Worm (Caenorhabditis elegans) whole organism, L1 larva: ENCODE results near the gene Y47D3A.20.

ENCODE experiments used
- C04F5.9 ChIP-seq: sonication (generic microtip); optimal IDR thresholded peaks from 2 replicates; lab custom pipeline; 2016; ENCODE audit warnings: missing genetic modification characterization, missing compliant biosample characterization
- F16B12.6 ChIP-seq: fragments of 150-350 bp; optimal IDR thresholded peaks from 2 replicates; lab custom pipeline; 2014; ENCODE audit warnings: missing biosample characterization, missing genetic modification characterization
- ama-1 ChIP-seq: fragments of 150-350 bp; optimal IDR thresholded peaks from 2 replicates; lab custom pipeline; 2014
- blmp-1 ChIP-seq: fragments of 150-350 bp; optimal IDR thresholded peaks from 2 replicates; lab custom pipeline; 2014; ENCODE audit warnings: missing biosample characterization, missing genetic modification characterization
- ceh-82 ChIP-seq, 3 experiments: fragments of 150-350 bp in 1 of 3; sonication (generic microtip) in 2 of 3; optimal IDR thresholded peaks; 2 replicates each; lab custom pipeline; 2014 to 2017; ENCODE audit warnings: missing biosample characterization in 3 of 3, missing genetic modification characterization in 3 of 3
- ceh-88 ChIP-seq: fragments of 200-800 bp; sonication (Bioruptor generic); IDR thresholded peaks from 2 replicates; pipeline ENCODE4 v1.3.6; 2022; ENCODE audit warnings: missing genetic modification characterization, missing compliant biosample characterization
- ceh-90 ChIP-seq: sonication (generic microtip); optimal IDR thresholded peaks from 2 replicates; lab custom pipeline; 2016; ENCODE audit warnings: missing genetic modification characterization, missing compliant biosample characterization
- ces-1 ChIP-seq: fragments of 150-350 bp; optimal IDR thresholded peaks from 2 replicates; lab custom pipeline; 2014; ENCODE audit warnings: missing biosample characterization, missing genetic modification reagents, missing genetic modification characterization
- dpl-1 ChIP-seq, 3 experiments: fragments of 150-350 bp in 2 of 3; sonication (generic microtip) in 1 of 3; optimal IDR thresholded peaks; 2 replicates each; lab custom pipeline; 2014 to 2017; ENCODE audit warnings: missing biosample characterization in 3 of 3, missing genetic modification characterization in 3 of 3, missing genetic modification reagents in 3 of 3
- dsc-1 ChIP-seq: sonication (generic microtip); optimal IDR thresholded peaks from 2 replicates; lab custom pipeline; 2016; ENCODE audit warnings: mild to moderate bottlenecking, missing genetic modification characterization, missing compliant biosample characterization
- efl-1 ChIP-seq, 4 experiments: fragments of 150-350 bp; optimal IDR thresholded peaks in 3 of 4; peaks in 1 of 4; 1 replicate in 1 of 4; 2 replicates in 3 of 4; lab custom pipeline; 2014; ENCODE audit warnings: missing biosample characterization in 2 of 4, missing genetic modification characterization in 2 of 4, missing genetic modification reagents in 2 of 4
- egl-13 ChIP-seq: sonication (generic microtip); optimal IDR thresholded peaks from 2 replicates; lab custom pipeline; 2016; ENCODE audit warnings: missing genotype, missing genetic modification reagents, missing genetic modification characterization, missing compliant biosample characterization
- fkh-4 ChIP-seq: sonication (generic microtip); optimal IDR thresholded peaks from 2 replicates; lab custom pipeline; 2016; ENCODE audit warnings: missing compliant biosample characterization, missing genetic modification characterization, borderline replicate concordance
- fkh-8 ChIP-seq: sonication (generic microtip); optimal IDR thresholded peaks from 2 replicates; lab custom pipeline; 2016; ENCODE audit warnings: mild to moderate bottlenecking, missing genetic modification characterization, missing compliant biosample characterization
- hlh-17 ChIP-seq: fragments of 200-800 bp; sonication (Bioruptor generic); optimal IDR thresholded peaks from 2 replicates; lab custom pipeline; 2018; ENCODE audit warnings: missing genetic modification characterization, mild to moderate bottlenecking, missing compliant biosample characterization, moderate library complexity, borderline replicate concordance
- hlh-4 ChIP-seq: sonication (generic microtip); optimal IDR thresholded peaks from 2 replicates; lab custom pipeline; 2016; ENCODE audit warnings: mild to moderate bottlenecking, missing genetic modification characterization, missing compliant biosample characterization
- irx-1 ChIP-seq: sonication (generic microtip); optimal IDR thresholded peaks from 2 replicates; lab custom pipeline; 2016; ENCODE audit warnings: missing genetic modification characterization, missing compliant biosample characterization
- isw-1 ChIP-seq: fragments of 200-800 bp; sonication (Bioruptor generic); IDR thresholded peaks from 2 replicates; pipeline ENCODE4 v1.3.6; 2022; ENCODE audit warnings: missing genetic modification characterization, missing compliant biosample characterization
- lin-15B ChIP-seq: fragments of 150-350 bp; sonication (generic microtip); optimal IDR thresholded peaks from 3 replicates; lab custom pipeline; 2014; ENCODE audit warnings: missing biosample characterization, missing genetic modification characterization
- lin-35 ChIP-seq, 2 experiments: fragments of 150-350 bp; optimal IDR thresholded peaks; 2 replicates each; lab custom pipeline; 2014; ENCODE audit warnings: missing biosample characterization in 2 of 2, missing genetic modification characterization in 2 of 2, missing genetic modification reagents in 2 of 2
- lin-39 ChIP-seq: fragments of 150-350 bp; optimal IDR thresholded peaks from 2 replicates; lab custom pipeline; 2014; ENCODE audit warnings: missing biosample characterization, missing genetic modification reagents, missing genetic modification characterization
- lir-3 ChIP-seq: sonication (generic microtip); optimal IDR thresholded peaks from 2 replicates; lab custom pipeline; 2016; ENCODE audit warnings: mild to moderate bottlenecking, missing genetic modification characterization, moderate library complexity, missing compliant biosample characterization; ENCODE audit not compliant: poor library complexity
- lsy-2 ChIP-seq, 2 experiments: fragments of 150-350 bp; optimal IDR thresholded peaks; 2 replicates each; lab custom pipeline; 2014; ENCODE audit warnings: missing biosample characterization in 2 of 2, missing genetic modification characterization in 2 of 2
- mab-9 ChIP-seq: fragments of 200-800 bp; sonication (Bioruptor generic); IDR thresholded peaks from 2 replicates; pipeline ENCODE4 v1.3.6; 2022; ENCODE audit warnings: missing genetic modification reagents, missing genetic modification characterization, missing compliant biosample characterization
- mef-2 ChIP-seq: fragments of 150-350 bp; optimal IDR thresholded peaks from 2 replicates; lab custom pipeline; 2014; ENCODE audit warnings: missing biosample characterization, missing genetic modification characterization
- mep-1 ChIP-seq: fragments of 150-350 bp; optimal IDR thresholded peaks from 2 replicates; lab custom pipeline; 2014; ENCODE audit warnings: missing biosample characterization, missing genetic modification characterization
- nhr-19 ChIP-seq: fragments of 200-800 bp; sonication (Bioruptor generic); conservative IDR thresholded peaks from 2 replicates; pipeline ENCODE4 v1.3.6; 2022; ENCODE audit warnings: missing genetic modification characterization, missing compliant biosample characterization
- nhr-20 ChIP-seq: sonication (generic microtip); optimal IDR thresholded peaks from 2 replicates; lab custom pipeline; 2016; ENCODE audit warnings: mild to moderate bottlenecking, missing genetic modification characterization, missing compliant biosample characterization
- nhr-47 ChIP-seq: sonication (generic microtip); optimal IDR thresholded peaks from 2 replicates; lab custom pipeline; 2016; ENCODE audit warnings: mild to moderate bottlenecking, missing genetic modification characterization, moderate library complexity, missing compliant biosample characterization
- nhr-85 ChIP-seq: sonication (generic microtip); peaks from one replicate; lab custom pipeline; 2016; ENCODE audit warnings: missing genetic modification characterization, inconsistent platforms, missing compliant biosample characterization
- nhr-90 ChIP-seq: sonication (generic microtip); optimal IDR thresholded peaks from 2 replicates; lab custom pipeline; 2016; ENCODE audit warnings: mild to moderate bottlenecking, missing genetic modification characterization, missing compliant biosample characterization; ENCODE audit not compliant: poor library complexity
- pax-3 ChIP-seq: fragments of 200-800 bp; sonication (Bioruptor generic); optimal IDR thresholded peaks from 2 replicates; lab custom pipeline; 2018; ENCODE audit warnings: mild to moderate bottlenecking, missing genetic modification characterization, moderate library complexity, missing compliant biosample characterization
- pqm-1 ChIP-seq: sonication (generic microtip); optimal IDR thresholded peaks from 3 replicates; lab custom pipeline; 2017; ENCODE audit warnings: missing biosample characterization, missing genetic modification characterization
- snu-23 ChIP-seq: sonication (generic microtip); optimal IDR thresholded peaks from 2 replicates; lab custom pipeline; 2016; ENCODE audit warnings: missing genetic modification characterization, missing compliant biosample characterization
- sox-4 ChIP-seq: sonication (generic microtip); optimal IDR thresholded peaks from 2 replicates; lab custom pipeline; 2016; ENCODE audit warnings: missing genetic modification characterization, missing compliant biosample characterization
- sptf-1 ChIP-seq: fragments of 150-350 bp; optimal IDR thresholded peaks from 2 replicates; lab custom pipeline; 2014; ENCODE audit warnings: missing biosample characterization, missing genetic modification characterization
- tbx-2 ChIP-seq: sonication (generic microtip); optimal IDR thresholded peaks from 2 replicates; lab custom pipeline; 2016; ENCODE audit warnings: missing genetic modification characterization, missing compliant biosample characterization
- unc-86 ChIP-seq: sonication (generic microtip); optimal IDR thresholded peaks from 2 replicates; lab custom pipeline; 2016; ENCODE audit warnings: missing genetic modification characterization, missing compliant biosample characterization
- unc-98 ChIP-seq: fragments of 200-800 bp; sonication (Bioruptor generic); IDR thresholded peaks from 2 replicates; pipeline ENCODE4 v1.3.6; 2022; ENCODE audit warnings: missing genetic modification characterization, missing compliant biosample characterization
- xbp-1 ChIP-seq: sonication (generic microtip); optimal IDR thresholded peaks from 2 replicates; lab custom pipeline; 2016; ENCODE audit warnings: missing genetic modification characterization, missing compliant biosample characterization
- zag-1 ChIP-seq: fragments of 150-350 bp; optimal IDR thresholded peaks from 2 replicates; lab custom pipeline; 2014; ENCODE audit warnings: missing biosample characterization, missing genetic modification characterization
- ztf-11 ChIP-seq, 2 experiments: sonication (generic microtip); optimal IDR thresholded peaks; 2 replicates each; lab custom pipeline; 2016 to 2017; ENCODE audit warnings: missing genetic modification characterization in 2 of 2, missing biosample characterization in 1 of 2, missing compliant biosample characterization in 1 of 2
- ztf-4 ChIP-seq: fragments of 150-350 bp; optimal IDR thresholded peaks from 2 replicates; lab custom pipeline; 2014; ENCODE audit warnings: missing biosample characterization, missing genetic modification characterization

Gene Y47D3A.20

ce11 chrIII:11286069-11286468 is 11.2 kb downstream of the Y47D3A.20 start:
- no peak for TF ChIP-seq blmp-1 (tag; lab: Kevin White, UChicago)
- TF ChIP-seq lir-3 (tag; lab: Kevin White, UChicago) = no peak
- no peak for TF ChIP-seq ztf-4 (tag; lab: Kevin White, UChicago)
- peak; percentile 41 for TF ChIP-seq xbp-1 (tag; lab: Kevin White, UChicago)
- peak; percentile 11 for TF ChIP-seq lin-15B (tag; lab: Kevin White, UChicago)
- peak; percentile 18 for TF ChIP-seq mep-1 (tag; lab: Kevin White, UChicago)
- TF ChIP-seq ceh-88 (GFP tag; lab: Robert Waterston, UW) = no peak
- peak in 1 of 2 experiments; percentile 67 for TF ChIP-seq ztf-11 (tag; optimal IDR thresholded peaks at IDR 0.05; lab: Kevin White, UChicago)
- peak; percentile 19; the same call in 1 of the 2 replicates for TF ChIP-seq mab-9 (GFP tag; lab: Robert Waterston, UW)
- peak; percentile 86 for TF ChIP-seq nhr-85 (tag; lab: Kevin White, UChicago)
- TF ChIP-seq ceh-90 (tag; lab: Kevin White, UChicago) = peak; percentile 88
- TF ChIP-seq fkh-4 (tag; lab: Kevin White, UChicago) = peak; percentile 64
- peak; percentile 70 for TF ChIP-seq tbx-2 (tag; lab: Kevin White, UChicago)
- TF ChIP-seq ama-1 = no peak
- no peak for TF ChIP-seq sptf-1 (tag; lab: Kevin White, UChicago)
- no peak for TF ChIP-seq lin-39
- TF ChIP-seq zag-1 (tag; lab: Kevin White, UChicago) = no peak
- TF ChIP-seq efl-1 (optimal IDR thresholded peaks at IDR 0.05; lab: Kevin White, UChicago) = peak; percentile 62 to 90
- TF ChIP-seq efl-1 (GFP tag; optimal IDR thresholded peaks at IDR 0.05 in 1 of 2; lab: Kevin White, UChicago) = peak; percentile 91 to 98
- no peak for TF ChIP-seq sox-4
- peak; percentile 68 for TF ChIP-seq irx-1
- peak in 1 of 3 experiments; percentile 53 for TF ChIP-seq ceh-82 (tag; optimal IDR thresholded peaks at IDR 0.05; lab: Kevin White, UChicago)
- TF ChIP-seq ces-1 = no peak
- peak; percentile 1 for TF ChIP-seq C04F5.9 (tag; lab: Kevin White, UChicago)
- peak; percentile 65 for TF ChIP-seq unc-98 (GFP tag; lab: Robert Waterston, UW)
- TF ChIP-seq hlh-4 (tag; lab: Kevin White, UChicago) = no peak
- no peak for TF ChIP-seq mef-2
- TF ChIP-seq isw-1 = peak; percentile 41
- peak; percentile 25 for TF ChIP-seq nhr-19
- peak; percentile 89 to 92 for TF ChIP-seq lin-35 (GFP tag; optimal IDR thresholded peaks at IDR 0.05; lab: Kevin White, UChicago)
- TF ChIP-seq pqm-1 (tag; lab: Kevin White, UChicago) = no peak
- no peak for TF ChIP-seq nhr-47
- TF ChIP-seq hlh-17 = no peak
- TF ChIP-seq dpl-1 (GFP tag; optimal IDR thresholded peaks at IDR 0.05; lab: Kevin White, UChicago) = peak; percentile 81 to 90 (median 85)
- peak; percentile 22 for TF ChIP-seq F16B12.6 (tag; lab: Kevin White, UChicago)
- peak; percentile 48 for TF ChIP-seq egl-13
- TF ChIP-seq fkh-8 (tag; lab: Kevin White, UChicago) = peak; percentile 13
- TF ChIP-seq lsy-2 (tag; optimal IDR thresholded peaks at IDR 0.05; lab: Kevin White, UChicago) = peak; percentile 50 to 54
- peak; percentile 57 for TF ChIP-seq dsc-1 (tag; lab: Kevin White, UChicago)
- peak; percentile 60 for TF ChIP-seq nhr-90 (tag; lab: Kevin White, UChicago)
- peak; percentile 26 for TF ChIP-seq snu-23 (GFP tag; lab: Kevin White, UChicago)
- TF ChIP-seq unc-86 (tag; lab: Kevin White, UChicago) = peak; percentile 16
- TF ChIP-seq pax-3 (tag; lab: Kevin White, UChicago) = peak; percentile 53

DNA sequence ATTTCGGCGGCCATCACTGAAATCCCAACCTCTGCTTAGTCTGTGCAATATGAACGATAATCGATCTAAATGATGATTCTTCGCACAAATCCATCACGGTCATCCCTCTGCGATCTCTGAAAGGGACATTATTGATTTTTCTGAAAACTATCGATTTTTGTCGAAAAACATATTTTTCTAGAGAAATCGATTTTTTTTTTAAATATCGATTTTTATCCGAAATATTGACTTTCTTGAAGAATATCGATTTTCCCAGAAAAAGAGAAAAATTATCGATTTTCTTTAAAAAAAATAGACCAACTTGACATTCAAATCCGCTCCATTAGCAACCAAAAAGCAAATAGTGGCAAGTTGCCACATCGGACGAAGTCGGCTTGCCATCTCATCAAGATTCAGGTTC is 12.5 kb downstream of the Y47D3A.20 start:
- TF ChIP-seq nhr-90 (tag; lab: Kevin White, UChicago) (no peak), nhr-20 (tag; lab: Kevin White, UChicago) (no peak), efl-1 (optimal IDR thresholded peaks at IDR 0.05; lab: Kevin White, UChicago) (no peak), efl-1 (GFP tag; optimal IDR thresholded peaks at IDR 0.05 in 1 of 2; lab: Kevin White, UChicago) (peak in 1 of 2 experiments; percentile 89), mab-9 (GFP tag; lab: Robert Waterston, UW) (no peak)
- TF ChIP-seq, all 84 proteins: peak for 1
